Fruit fly (Drosophila melanogaster) whole organism, pupa: ENCODE measurements around the gene TfIIFalpha.

Experiments
- CG14655 ChIP-seq: fragments of 200-800 bp; sonication (Bioruptor generic); optimal IDR thresholded peaks from 3 replicates; lab custom pipeline; 2017; ENCODE audit warnings: mild to moderate bottlenecking, missing biosample characterization, missing genetic modification reagents, missing genetic modification characterization
- CG15710 ChIP-seq: fragments of 200-800 bp; sonication (Bioruptor generic); optimal IDR thresholded peaks from 2 replicates; lab custom pipeline; 2018; ENCODE audit warnings: missing biosample characterization, mild to moderate bottlenecking, missing genetic modification characterization, moderate library complexity
- CG4496 ChIP-seq: fragments of 200-800 bp; sonication (Bioruptor generic); IDR thresholded peaks from 3 replicates; pipeline ENCODE4 v1.3.6; 2022; ENCODE audit warnings: missing biosample characterization, missing genetic modification characterization
- CG9948 ChIP-seq: fragments of 200-800 bp; sonication (Bioruptor generic); optimal IDR thresholded peaks from 2 replicates; lab custom pipeline; 2018; ENCODE audit warnings: missing biosample characterization, mild to moderate bottlenecking, missing genetic modification characterization, moderate library complexity
- D1 ChIP-seq: fragments of 200-800 bp; sonication (Bioruptor generic); optimal IDR thresholded peaks from 2 replicates; lab custom pipeline; 2018; ENCODE audit warnings: missing biosample characterization, mild to moderate bottlenecking, missing genetic modification characterization, moderate library complexity
- Pif1B ChIP-seq: fragments of 200-800 bp; sonication (Bioruptor generic); optimal IDR thresholded peaks from 3 replicates; lab custom pipeline; 2016; ENCODE audit warnings: missing biosample characterization, missing genetic modification characterization
- rn ChIP-seq: fragments of 200-800 bp; sonication (Bioruptor generic); IDR thresholded peaks from 2 replicates; pipeline ENCODE4 v1.3.6; 2022; ENCODE audit warnings: missing biosample characterization, missing genetic modification characterization

DNA sequence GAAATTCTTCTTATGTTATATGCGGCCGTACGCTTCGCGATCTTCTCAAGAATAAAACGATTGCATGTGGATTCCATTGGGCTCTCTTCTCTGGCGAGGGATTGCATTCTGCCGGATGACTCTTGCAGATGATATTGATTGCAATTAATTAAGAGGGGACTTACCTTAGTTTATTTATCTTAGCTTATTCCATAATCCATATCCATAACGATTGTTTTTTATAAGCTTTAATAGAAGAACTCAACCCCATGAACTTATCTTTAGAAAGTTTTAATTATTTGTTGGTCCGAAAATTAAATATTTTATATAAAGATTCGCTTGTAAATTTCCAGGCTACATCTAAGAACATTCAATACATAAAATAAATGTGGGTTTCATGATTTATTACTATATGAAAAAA is 4.3 kb upstream of the TfIIFalpha start, which contains the start of gene CRAT:
- TF ChIP-seq CG4496 (GFP tag; lab: Robert Waterston, UW), result no peak
- TF ChIP-seq CG15710 (tag; lab: Kevin White, UChicago), result no peak
- no peak for TF ChIP-seq CG9948
- no peak for TF ChIP-seq CG14655 (GFP tag; lab: Kevin White, UChicago)
- no peak for TF ChIP-seq rn (GFP tag; lab: Robert Waterston, UW)
- TF ChIP-seq Pif1B, result no peak
- TF ChIP-seq D1 (tag; lab: Kevin White, UChicago), result no peak
